Fruit fly (Drosophila melanogaster) S2 (cell line): Measurements from ENCODE around the gene CG6013.

ENCODE experiments used
- CG8478 ChIP-seq: fragments of >200 bp; optimal IDR thresholded peaks from 2 replicates; lab custom pipeline; 2018
- CTCF ChIP-seq, 2 experiments: fragments of >200 bp; optimal IDR thresholded peaks; 2 replicates each; lab custom pipeline; 2018

- TF ChIP-seq CTCF (optimal IDR thresholded peaks at IDR 0.05; lab: Kevin White, UChicago) (no peak), CG8478 (lab: Kevin White, UChicago) (no peak)
These were observed 41.7 kb downstream of the CG6013 start for dm6 chr3R:19073002-19073401.
